Worm (Caenorhabditis elegans) whole organism, young adult: ENCODE data around the gene F14E5.2.

Experiments used
- ama-1 ChIP-seq, 3 experiments: fragments of 150-350 bp in 1 of 3; sonication (generic microtip) in 2 of 3; optimal IDR thresholded peaks; 2 replicates each; lab custom pipeline; 2014 to 2018; ENCODE audit warnings: missing biosample characterization in 2 of 3, missing genetic modification characterization in 2 of 3, missing genetic modification reagents in 2 of 3
- dpff-1 ChIP-seq: sonication (generic microtip); optimal IDR thresholded peaks from 2 replicates; lab custom pipeline; 2017; ENCODE audit warnings: mild to moderate bottlenecking, missing genetic modification characterization, missing compliant biosample characterization

DNA sequence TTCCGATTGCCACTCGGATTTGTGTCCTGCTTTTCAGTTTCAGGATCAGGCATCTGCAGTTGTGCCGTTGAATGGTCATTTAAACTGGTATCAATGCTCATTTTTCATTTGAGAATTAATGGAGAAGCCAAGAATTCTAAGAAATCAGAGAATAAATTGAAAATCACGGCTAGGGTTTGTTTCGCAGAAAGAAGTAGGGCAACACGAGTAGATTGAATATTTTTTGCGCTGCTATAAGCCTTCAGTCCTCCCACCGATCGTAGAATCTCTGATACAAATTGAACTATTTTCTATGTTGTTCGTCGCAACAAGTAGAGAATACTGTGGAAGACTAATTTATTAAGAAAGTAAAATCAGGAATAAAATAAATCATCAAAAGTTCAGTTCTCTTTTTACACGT lies 8.4 kb upstream of the F14E5.2 start, which contains the start of gene acp-3:
- TF ChIP-seq ama-1 (optimal IDR thresholded peaks at IDR 0.05; lab: Kevin White, UChicago), result no peak
- TF ChIP-seq ama-1 (GFP tag; optimal IDR thresholded peaks at IDR 0.05; lab: Kevin White, UChicago), result no peak
- no peak for TF ChIP-seq dpff-1 (tag; lab: Kevin White, UChicago)
